Worm (Caenorhabditis elegans) whole organism, young adult: ENCODE data around the gene calu-1.
A peak's percentile ranks its signal among the peaks of the same experiment; 100 is the strongest.

Experiments used
- D2030.7 ChIP-seq: fragments of 200-800 bp; sonication (Bioruptor generic); IDR thresholded peaks from 2 replicates; pipeline ENCODE4 v1.3.6; 2022; ENCODE audit warnings: missing genetic modification reagents, missing genetic modification characterization, missing compliant biosample characterization
- F22D6.2 ChIP-seq: sonication (generic microtip); optimal IDR thresholded peaks from 2 replicates; lab custom pipeline; 2016; ENCODE audit warnings: mild to moderate bottlenecking, missing genetic modification characterization, missing compliant biosample characterization
- F37B4.10 ChIP-seq: fragments of 200-800 bp; sonication (Bioruptor generic); IDR thresholded peaks from 2 replicates; pipeline ENCODE4 v1.3.6; 2022; ENCODE audit warnings: missing genetic modification characterization, missing compliant biosample characterization
- ZK185.1 ChIP-seq: sonication (generic microtip); optimal IDR thresholded peaks from 2 replicates; lab custom pipeline; 2016; ENCODE audit warnings: mild to moderate bottlenecking, missing genetic modification characterization, missing compliant biosample characterization; ENCODE audit not compliant: poor library complexity, severe bottlenecking
- ama-1 ChIP-seq, 3 experiments: fragments of 150-350 bp in 1 of 3; sonication (generic microtip) in 2 of 3; optimal IDR thresholded peaks; 2 replicates each; lab custom pipeline; 2014 to 2018; ENCODE audit warnings: missing biosample characterization in 2 of 3, missing genetic modification characterization in 2 of 3, missing genetic modification reagents in 2 of 3
- lin-26 ChIP-seq: fragments of 200-800 bp; sonication (Bioruptor generic); IDR thresholded peaks from 2 replicates; pipeline ENCODE4 v1.3.6; 2022; ENCODE audit warnings: missing genetic modification reagents, missing genetic modification characterization, missing compliant biosample characterization
- nfyb-1 ChIP-seq: fragments of 200-800 bp; sonication (Bioruptor generic); IDR thresholded peaks from 2 replicates; pipeline ENCODE4 v1.3.6; 2022; ENCODE audit warnings: missing genetic modification reagents, missing genetic modification characterization, missing compliant biosample characterization
- nhr-90 ChIP-seq: sonication (generic microtip); optimal IDR thresholded peaks from 2 replicates; lab custom pipeline; 2016; ENCODE audit warnings: missing genotype, mild to moderate bottlenecking, missing genetic modification characterization, missing compliant biosample characterization
- pbrm-1 ChIP-seq: fragments of 200-800 bp; sonication (Bioruptor generic); IDR thresholded peaks from 2 replicates; pipeline ENCODE4 v1.3.6; 2022; ENCODE audit warnings: missing genetic modification reagents, missing genetic modification characterization, missing compliant biosample characterization
- snpc-1.3 ChIP-seq: sonication (generic microtip); optimal IDR thresholded peaks from 2 replicates; lab custom pipeline; 2017; ENCODE audit warnings: missing genetic modification characterization, mild to moderate bottlenecking, missing compliant biosample characterization, antibody characterized with exemption, moderate library complexity, missing genotype, missing genetic modification reagents; ENCODE audit not compliant: insufficient read depth
- snpc-4 ChIP-seq, 5 experiments: fragments of 150-350 bp in 1 of 5; sonication (generic microtip) in 4 of 5; optimal IDR thresholded peaks; 2 replicates each; lab custom pipeline; 2014 to 2018; ENCODE audit warnings: missing genetic modification characterization in 5 of 5, missing biosample characterization in 3 of 5, antibody characterized with exemption in 2 of 5, mild to moderate bottlenecking in 2 of 5, missing compliant biosample characterization in 2 of 5, missing genotype in 2 of 5, moderate library complexity in 2 of 5, missing genetic modification reagents in 1 of 5
- unc-62 ChIP-seq: fragments of 150-350 bp; optimal IDR thresholded peaks from 2 replicates; lab custom pipeline; 2014; ENCODE audit warnings: missing biosample characterization, missing genetic modification reagents, missing genetic modification characterization

DNA sequence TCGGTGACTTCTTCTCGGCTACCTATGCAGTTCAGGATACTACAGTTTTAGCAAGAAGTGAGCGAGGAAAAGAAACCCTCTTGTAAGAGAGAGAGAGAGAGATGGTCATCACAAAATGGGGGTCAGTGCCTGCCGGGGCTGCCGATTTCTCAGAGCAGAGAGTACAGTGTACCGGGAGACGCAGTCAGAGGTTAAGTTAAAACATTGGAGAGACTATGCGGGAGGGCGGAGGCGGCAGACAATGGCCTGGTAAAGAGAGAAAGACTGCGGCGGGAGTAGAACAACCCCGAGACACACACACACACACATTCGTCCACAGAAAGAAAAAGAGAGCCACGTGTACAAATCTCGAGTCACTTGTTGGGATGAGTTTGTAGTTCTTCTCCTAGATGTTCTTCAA, 714 bp upstream of the calu-1 start:
- TF ChIP-seq nhr-90 (tag; lab: Kevin White, UChicago), result no peak
- no peak for TF ChIP-seq snpc-4 (GFP tag; optimal IDR thresholded peaks at IDR 0.05; lab: Kevin White, UChicago)
- TF ChIP-seq snpc-4 (tag; optimal IDR thresholded peaks at IDR 0.05; lab: Kevin White, UChicago), result no peak
- no peak for TF ChIP-seq F22D6.2
- TF ChIP-seq pbrm-1, result no peak
- no peak for TF ChIP-seq F37B4.10
- TF ChIP-seq lin-26 (GFP tag; lab: Robert Waterston, UW), result peak; percentile 70; the same call in 1 of the 2 replicates
- no peak for TF ChIP-seq ZK185.1 (tag; lab: Kevin White, UChicago)
- no peak for TF ChIP-seq snpc-1.3 (tag; lab: Kevin White, UChicago)
- TF ChIP-seq nfyb-1, result peak; percentile 37
- TF ChIP-seq D2030.7 (GFP tag; lab: Robert Waterston, UW), result no peak
- TF ChIP-seq unc-62 (GFP tag; lab: Kevin White, UChicago), result no peak
- no peak for TF ChIP-seq ama-1 (optimal IDR thresholded peaks at IDR 0.05; lab: Kevin White, UChicago)
- no peak for TF ChIP-seq ama-1 (GFP tag; optimal IDR thresholded peaks at IDR 0.05; lab: Kevin White, UChicago)
